Worm (Caenorhabditis elegans) whole organism, mixed stage, embryonic: ENCODE measurements around the gene C14C11.7.
A peak's percentile ranks its signal among the peaks of the same experiment; 100 is the strongest.

ENCODE experiments used
- M03D4.4 ChIP-seq: sonication (generic microtip); optimal IDR thresholded peaks from 2 replicates; lab custom pipeline; 2017; ENCODE audit warnings: mild to moderate bottlenecking, missing genetic modification characterization, missing compliant biosample characterization
- bed-3 ChIP-seq: fragments of 200-800 bp; sonication (Bioruptor generic); optimal IDR thresholded peaks from 3 replicates; lab custom pipeline; 2018; ENCODE audit warnings: mild to moderate bottlenecking, missing genetic modification characterization, moderate library complexity, missing compliant biosample characterization
- ceh-39 ChIP-seq: fragments of 150-350 bp; optimal IDR thresholded peaks from 2 replicates; lab custom pipeline; 2014; ENCODE audit warnings: missing biosample characterization, missing genetic modification characterization
- ceh-43 ChIP-seq: fragments of 200-800 bp; sonication (Bioruptor generic); optimal IDR thresholded peaks from 2 replicates; lab custom pipeline; 2018; ENCODE audit warnings: mild to moderate bottlenecking, missing genetic modification characterization, moderate library complexity, missing compliant biosample characterization
- ceh-83 ChIP-seq: fragments of 200-800 bp; sonication (Bioruptor generic); optimal IDR thresholded peaks from 2 replicates; lab custom pipeline; 2018; ENCODE audit warnings: mild to moderate bottlenecking, missing genetic modification characterization, missing compliant biosample characterization
- ces-1 ChIP-seq: fragments of 150-350 bp; optimal IDR thresholded peaks from 2 replicates; lab custom pipeline; 2014; ENCODE audit warnings: missing biosample characterization, missing genetic modification reagents, missing genetic modification characterization
- cnd-1 ChIP-seq: fragments of 200-800 bp; sonication (Bioruptor generic); optimal IDR thresholded peaks from 2 replicates; lab custom pipeline; 2018; ENCODE audit warnings: mild to moderate bottlenecking, missing genetic modification characterization, missing compliant biosample characterization
- drap-1 ChIP-seq: fragments of 200-800 bp; sonication (Bioruptor generic); optimal IDR thresholded peaks from 3 replicates; lab custom pipeline; 2018; ENCODE audit warnings: mild to moderate bottlenecking, missing genetic modification characterization, missing compliant biosample characterization
- elt-1 ChIP-seq: sonication (generic microtip); optimal IDR thresholded peaks from 2 replicates; lab custom pipeline; 2017; ENCODE audit warnings: missing genetic modification characterization, mild to moderate bottlenecking, missing compliant biosample characterization, antibody characterized with exemption, moderate library complexity, borderline replicate concordance; ENCODE audit not compliant: insufficient read depth
- elt-3 ChIP-seq: fragments of 150-350 bp; optimal IDR thresholded peaks from 2 replicates; lab custom pipeline; 2014; ENCODE audit warnings: missing biosample characterization, missing genetic modification characterization
- ham-2 ChIP-seq: fragments of 200-800 bp; sonication (Bioruptor generic); optimal IDR thresholded peaks from 2 replicates; lab custom pipeline; 2018; ENCODE audit warnings: mild to moderate bottlenecking, missing genetic modification characterization, missing compliant biosample characterization
- hlh-1 ChIP-seq: fragments of 150-350 bp; optimal IDR thresholded peaks from 2 replicates; lab custom pipeline; 2014; ENCODE audit warnings: missing biosample characterization, missing genetic modification reagents, missing genetic modification characterization
- lin-13 ChIP-seq: fragments of 150-350 bp; optimal IDR thresholded peaks from 2 replicates; lab custom pipeline; 2014; ENCODE audit warnings: missing biosample characterization, missing genetic modification characterization
- lin-32 ChIP-seq: fragments of 200-800 bp; sonication (Bioruptor generic); optimal IDR thresholded peaks from 2 replicates; lab custom pipeline; 2018; ENCODE audit warnings: mild to moderate bottlenecking, missing genetic modification characterization, missing compliant biosample characterization
- lsy-2 ChIP-seq: fragments of 150-350 bp; optimal IDR thresholded peaks from 2 replicates; lab custom pipeline; 2014; ENCODE audit warnings: missing biosample characterization, missing genetic modification characterization
- mab-5 ChIP-seq: fragments of 150-350 bp; optimal IDR thresholded peaks from 2 replicates; lab custom pipeline; 2014; ENCODE audit warnings: missing biosample characterization, missing genetic modification characterization
- mep-1 ChIP-seq: fragments of 150-350 bp; optimal IDR thresholded peaks from 2 replicates; lab custom pipeline; 2017; ENCODE audit warnings: missing biosample characterization, missing genetic modification reagents, missing genetic modification characterization, inconsistent platforms
- mls-2 ChIP-seq: sonication (generic microtip); optimal IDR thresholded peaks from 2 replicates; lab custom pipeline; 2016; ENCODE audit warnings: mild to moderate bottlenecking, missing genetic modification characterization, moderate library complexity, missing compliant biosample characterization
- nhr-12 ChIP-seq: fragments of 150-350 bp; optimal IDR thresholded peaks from 2 replicates; lab custom pipeline; 2014; ENCODE audit warnings: missing biosample characterization, missing genetic modification characterization
- nhr-2 ChIP-seq: fragments of 150-350 bp; optimal IDR thresholded peaks from 2 replicates; lab custom pipeline; 2014; ENCODE audit warnings: missing biosample characterization, missing genetic modification characterization
- nhr-237 ChIP-seq: fragments of 150-350 bp; optimal IDR thresholded peaks from 2 replicates; lab custom pipeline; 2014; ENCODE audit warnings: missing biosample characterization, missing genetic modification characterization
- nhr-28 ChIP-seq: fragments of 150-350 bp; optimal IDR thresholded peaks from 2 replicates; lab custom pipeline; 2014; ENCODE audit warnings: missing biosample characterization, missing genetic modification characterization
- nhr-76 ChIP-seq: sonication (generic microtip); optimal IDR thresholded peaks from 2 replicates; lab custom pipeline; 2017; ENCODE audit warnings: missing biosample characterization, missing genetic modification characterization
- pha-4 ChIP-seq: fragments of 150-350 bp; optimal IDR thresholded peaks from 2 replicates; lab custom pipeline; 2018; ENCODE audit warnings: missing biosample characterization, missing genetic modification reagents, missing genetic modification characterization
- sem-2 ChIP-seq: fragments of 200-800 bp; sonication (Bioruptor generic); optimal IDR thresholded peaks from 2 replicates; lab custom pipeline; 2018; ENCODE audit warnings: mild to moderate bottlenecking, missing genetic modification characterization, missing compliant biosample characterization
- snpc-4 ChIP-seq: fragments of 150-350 bp; optimal IDR thresholded peaks from 2 replicates; lab custom pipeline; 2014; ENCODE audit warnings: missing biosample characterization, missing genetic modification characterization
- sptf-1 ChIP-seq: sonication (generic microtip); optimal IDR thresholded peaks from 2 replicates; lab custom pipeline; 2017; ENCODE audit warnings: mild to moderate bottlenecking, missing genetic modification characterization, moderate library complexity, missing compliant biosample characterization
- tbx-8 ChIP-seq: fragments of 200-800 bp; sonication (Bioruptor generic); optimal IDR thresholded peaks from 2 replicates; lab custom pipeline; 2018; ENCODE audit warnings: mild to moderate bottlenecking, missing genetic modification characterization, moderate library complexity, missing compliant biosample characterization
- unc-120 ChIP-seq: sonication (generic microtip); optimal IDR thresholded peaks from 2 replicates; lab custom pipeline; 2017; ENCODE audit warnings: missing genetic modification characterization, missing compliant biosample characterization; ENCODE audit not compliant: poor library complexity, severe bottlenecking
- unc-39 ChIP-seq: fragments of 150-350 bp; optimal IDR thresholded peaks from 2 replicates; lab custom pipeline; 2014; ENCODE audit warnings: missing biosample characterization, missing genetic modification characterization
- unc-62 ChIP-seq: fragments of 150-350 bp; optimal IDR thresholded peaks from 2 replicates; lab custom pipeline; 2014; ENCODE audit warnings: missing biosample characterization, missing genetic modification reagents, missing genetic modification characterization
- zip-8 ChIP-seq: fragments of 150-350 bp; optimal IDR thresholded peaks from 2 replicates; lab custom pipeline; 2014; ENCODE audit warnings: missing biosample characterization, missing genetic modification characterization
- ztf-11 ChIP-seq: fragments of 150-350 bp; optimal IDR thresholded peaks from 2 replicates; lab custom pipeline; 2014; ENCODE audit warnings: missing biosample characterization, missing genetic modification characterization

The C14C11.7 gene

ce11 chrV:5666036-5666729 is at the start of gene C14C11.7:
Gene C14C11.7, minus strand, starts transcription at chrV:5666086.
- TF ChIP-seq hlh-1 (tag; lab: Kevin White, UChicago): no peak
- no peak for TF ChIP-seq ceh-39 (tag; lab: Kevin White, UChicago)
- TF ChIP-seq ham-2: no peak
- no peak for TF ChIP-seq zip-8 (tag; lab: Kevin White, UChicago)
- no peak for TF ChIP-seq ceh-43 (GFP tag; lab: Kevin White, UChicago)
- TF ChIP-seq ztf-11 (tag; lab: Kevin White, UChicago): no peak
- no peak for TF ChIP-seq bed-3 (GFP tag; lab: Kevin White, UChicago)
- TF ChIP-seq pha-4 (tag; lab: Kevin White, UChicago): no peak
- TF ChIP-seq nhr-28 (tag; lab: Kevin White, UChicago): no peak
- TF ChIP-seq elt-3 (tag; lab: Kevin White, UChicago): no peak
- TF ChIP-seq snpc-4: no peak
- TF ChIP-seq nhr-12: no peak
- no peak for TF ChIP-seq lin-32 (GFP tag; lab: Kevin White, UChicago)
- no peak for TF ChIP-seq sem-2 (GFP tag; lab: Kevin White, UChicago)
- TF ChIP-seq ces-1 (GFP tag; lab: Kevin White, UChicago): no peak
- no peak for TF ChIP-seq unc-62 (GFP tag; lab: Kevin White, UChicago)
- TF ChIP-seq nhr-76 (tag; lab: Kevin White, UChicago): no peak

ce11 chrV:5713510-5713909 is 47.6 kb upstream of the C14C11.7 start:
- TF ChIP-seq ceh-39 (tag; lab: Kevin White, UChicago) (no peak), nhr-2 (tag; lab: Kevin White, UChicago) (no peak), nhr-237 (tag; lab: Kevin White, UChicago) (no peak), unc-39 (tag; lab: Kevin White, UChicago) (no peak), mep-1 (no peak), mls-2 (tag; lab: Kevin White, UChicago) (no peak), ham-2 (no peak), tbx-8 (GFP tag; lab: Kevin White, UChicago) (no peak), pha-4 (tag; lab: Kevin White, UChicago) (no peak), cnd-1 (tag; lab: Kevin White, UChicago) (no peak), drap-1 (GFP tag; lab: Kevin White, UChicago) (no peak), sptf-1 (no peak), hlh-1 (tag; lab: Kevin White, UChicago) (no peak), ceh-83 (no peak), lsy-2 (tag; lab: Kevin White, UChicago) (no peak), ces-1 (GFP tag; lab: Kevin White, UChicago) (no peak), nhr-76 (tag; lab: Kevin White, UChicago) (no peak), elt-1 (no peak)

ce11 chrV:5712652-5713051 is 46.8 kb upstream of the C14C11.7 start, which contains the start of gene gcst-1:
Gene gcst-1, plus strand, starts transcription at chrV:5712928.
- no peak for TF ChIP-seq lin-13 (tag; lab: Kevin White, UChicago)
- no peak for TF ChIP-seq nhr-12
- no peak for TF ChIP-seq elt-1
- no peak for TF ChIP-seq lsy-2 (tag; lab: Kevin White, UChicago)

ce11 chrV:5712189-5712588 is 46.3 kb upstream of the C14C11.7 start:
- TF ChIP-seq unc-120: no peak

- TF ChIP-seq ces-1 (GFP tag; lab: Kevin White, UChicago): peak; percentile 78
- no peak for TF ChIP-seq sem-2 (GFP tag; lab: Kevin White, UChicago)
Observed at ce11 chrV:5708331-5708730, 42.4 kb upstream of the C14C11.7 start.

- TF ChIP-seq ham-2 (no peak), bed-3 (GFP tag; lab: Kevin White, UChicago) (no peak), mls-2 (tag; lab: Kevin White, UChicago) (no peak), elt-3 (tag; lab: Kevin White, UChicago) (no peak), elt-1 (no peak), M03D4.4 (tag; lab: Kevin White, UChicago) (no peak), nhr-2 (tag; lab: Kevin White, UChicago) (no peak), lin-32 (GFP tag; lab: Kevin White, UChicago) (no peak), mab-5 (tag; lab: Kevin White, UChicago) (no peak), snpc-4 (no peak), ceh-83 (no peak), lsy-2 (tag; lab: Kevin White, UChicago) (no peak), nhr-28 (tag; lab: Kevin White, UChicago) (no peak), nhr-237 (tag; lab: Kevin White, UChicago) (no peak), ztf-11 (tag; lab: Kevin White, UChicago) (no peak), ceh-43 (GFP tag; lab: Kevin White, UChicago) (no peak), zip-8 (tag; lab: Kevin White, UChicago) (no peak)
Observed at ce11 chrV:5705510-5705909, 39.6 kb upstream of the C14C11.7 start, which contains the start of gene peli-1. Gene peli-1, plus strand, starts transcription at chrV:5705810.
